Fruit fly (Drosophila melanogaster): ENCODE results near the gene CG1113.

- TF ChIP-seq Sin3A (optimal IDR thresholded peaks at IDR 0.05) (no peak), ttk (optimal IDR thresholded peaks at IDR 0.05) (no peak)
Observed at dm6 chr3R:5211401-5211800, 41.6 kb upstream of the CG1113 start.
